Fruit fly (Drosophila melanogaster): ENCODE data around the gene CG43102.
A peak's percentile ranks its signal among the peaks of the same experiment; 100 is the strongest.

Gene CG43102

DNA sequence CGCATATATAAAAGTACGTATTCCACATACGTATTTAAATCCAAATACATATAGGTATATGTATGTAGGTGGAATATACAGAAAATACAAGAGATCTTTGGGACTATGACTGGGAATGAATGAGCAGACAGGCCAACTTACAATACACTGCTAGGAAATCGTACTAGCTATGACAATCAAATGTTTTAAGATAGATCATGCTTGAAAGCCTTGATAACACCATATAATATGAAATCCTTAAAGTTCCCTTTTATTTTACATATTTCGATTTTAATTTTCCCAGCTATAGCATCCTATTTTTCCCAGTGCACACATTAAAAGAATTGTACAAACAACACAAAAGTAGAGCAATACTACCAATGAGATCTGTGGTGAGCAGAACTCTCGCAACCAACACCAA is 12.9 kb downstream of the CG43102 start (continued):
- TF ChIP-seq CG11294 (GFP tag; IDR thresholded peaks at IDR 0.05) = peak; percentile 70
- TF ChIP-seq Eip93F (GFP tag; optimal IDR thresholded peaks at IDR 0.05) = no peak
- no peak for TF ChIP-seq CG16779 (tag; optimal IDR thresholded peaks at IDR 0.05)
- TF ChIP-seq topi (GFP tag; optimal IDR thresholded peaks at IDR 0.05) = peak; percentile 37
- TF ChIP-seq CG9139 (GFP tag; optimal IDR thresholded peaks at IDR 0.05) = no peak
- no peak for TF ChIP-seq CG1621 (tag; optimal IDR thresholded peaks at IDR 0.05)
- peak; percentile 75 for TF ChIP-seq CG6276 (GFP tag; optimal IDR thresholded peaks at IDR 0.05)
- TF ChIP-seq CG6792 (GFP tag; optimal IDR thresholded peaks at IDR 0.05) = peak; percentile 34
- TF ChIP-seq CG8632 (GFP tag; optimal IDR thresholded peaks at IDR 0.05) = no peak
- peak; percentile 71 for TF ChIP-seq Hr4 (GFP tag; optimal IDR thresholded peaks at IDR 0.05)
- peak; percentile 35 for TF ChIP-seq CG8319 (GFP tag; optimal IDR thresholded peaks at IDR 0.05)
- TF ChIP-seq Gug (GFP tag; IDR thresholded peaks at IDR 0.05) = peak; percentile 82
- TF ChIP-seq CG34406 (GFP tag; optimal IDR thresholded peaks at IDR 0.05) = peak; percentile 3
- peak; percentile 51 for TF ChIP-seq pdm3 (GFP tag; optimal IDR thresholded peaks at IDR 0.05)
- TF ChIP-seq salr (GFP tag; optimal IDR thresholded peaks at IDR 0.05) = peak in 1 of 2 experiments; percentile 38

DNA sequence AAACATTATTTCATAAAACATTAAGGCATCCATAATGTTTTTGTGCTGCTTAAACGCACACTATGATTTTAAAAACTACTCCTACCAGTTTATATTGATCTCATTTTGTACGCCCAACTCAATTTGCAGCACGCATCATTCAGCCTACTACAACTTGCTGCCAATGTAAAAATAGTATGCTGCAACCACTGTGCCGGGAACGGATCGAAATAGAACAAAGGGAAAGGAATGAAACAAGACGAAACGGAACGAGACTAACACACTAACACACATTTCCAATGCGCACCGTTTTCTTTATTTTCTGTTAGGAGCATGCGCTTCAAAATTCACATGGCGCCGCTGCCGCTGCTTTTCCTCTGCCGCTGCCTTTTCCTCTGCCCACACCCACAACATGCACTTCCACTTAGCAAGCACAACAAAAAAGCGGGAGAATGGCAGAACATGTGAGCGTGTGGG is 17.3 kb downstream of the CG43102 start:
- TF ChIP-seq CG6163 (GFP tag; IDR thresholded peaks at IDR 0.05) (0 out of 3 replicates have a peak, but pooled peaks have one; percentile 32), fkh (GFP tag; optimal IDR thresholded peaks at IDR 0.05) (no peak), achi (GFP tag; optimal IDR thresholded peaks at IDR 0.05) (no peak), Ets96B (tag; optimal IDR thresholded peaks at IDR 0.05) (no peak), Sox102F (GFP tag; optimal IDR thresholded peaks at IDR 0.05) (no peak), CG8319 (GFP tag; optimal IDR thresholded peaks at IDR 0.05) (no peak), CG8632 (GFP tag; optimal IDR thresholded peaks at IDR 0.05) (no peak), Smox (GFP tag; optimal IDR thresholded peaks at IDR 0.05) (no peak), CG10669 (GFP tag; optimal IDR thresholded peaks at IDR 0.05) (no peak), fd85E (GFP tag; optimal IDR thresholded peaks at IDR 0.05) (no peak), spab (GFP tag; optimal IDR thresholded peaks at IDR 0.05) (no peak), Met (GFP tag; optimal IDR thresholded peaks at IDR 0.05) (no peak), cyc (GFP tag; optimal IDR thresholded peaks at IDR 0.05) (no peak), CG15336 (GFP tag; IDR thresholded peaks at IDR 0.05) (no peak), ss (GFP tag; optimal IDR thresholded peaks at IDR 0.05) (no peak), CG31627 (GFP tag; optimal IDR thresholded peaks at IDR 0.05) (no peak), svp (GFP tag) (peak; percentile 41), CG32006 (GFP tag; optimal IDR thresholded peaks at IDR 0.05) (peak; percentile 29), CG16779 (tag; optimal IDR thresholded peaks at IDR 0.05) (no peak), CG11762 (GFP tag; optimal IDR thresholded peaks at IDR 0.05; ENCODE audit: insufficient read depth) (no peak), CG10631 (GFP tag; optimal IDR thresholded peaks at IDR 0.05) (peak; percentile 2), CG6808 (GFP tag; optimal IDR thresholded peaks at IDR 0.05) (no peak), fd59A (GFP tag; optimal IDR thresholded peaks at IDR 0.05) (no peak), CG9139 (GFP tag; optimal IDR thresholded peaks at IDR 0.05) (no peak), Blimp-1 (GFP tag; optimal IDR thresholded peaks at IDR 0.05) (no peak), CG3032 (tag; optimal IDR thresholded peaks at IDR 0.05) (no peak), Hr4 (GFP tag; optimal IDR thresholded peaks at IDR 0.05) (peak; percentile 24), pdm3 (GFP tag; optimal IDR thresholded peaks at IDR 0.05) (no peak), CG1621 (tag; optimal IDR thresholded peaks at IDR 0.05) (no peak), lz (GFP tag; optimal IDR thresholded peaks at IDR 0.05) (no peak), dsx (GFP tag; optimal IDR thresholded peaks at IDR 0.05; ENCODE audit: poor library complexity, severe bottlenecking) (no peak), Ets21C (GFP tag; optimal IDR thresholded peaks at IDR 0.05) (no peak), Eip75B (GFP tag; optimal IDR thresholded peaks at IDR 0.05) (no peak), Sox14 (GFP tag; optimal IDR thresholded peaks at IDR 0.05) (no peak), CG6792 (GFP tag; optimal IDR thresholded peaks at IDR 0.05) (no peak), Eip78C (GFP tag) (peak; percentile 57)

All from whole organism, prepupa.